Worm (Caenorhabditis elegans) whole organism, dauer: ENCODE results near the gene fbxb-24.

Source experiments
- unc-62 ChIP-seq: sonication (generic microtip); optimal IDR thresholded peaks from 2 replicates; lab custom pipeline; 2017; ENCODE audit warnings: missing biosample characterization, missing genetic modification reagents, missing genetic modification characterization

Gene fbxb-24

DNA sequence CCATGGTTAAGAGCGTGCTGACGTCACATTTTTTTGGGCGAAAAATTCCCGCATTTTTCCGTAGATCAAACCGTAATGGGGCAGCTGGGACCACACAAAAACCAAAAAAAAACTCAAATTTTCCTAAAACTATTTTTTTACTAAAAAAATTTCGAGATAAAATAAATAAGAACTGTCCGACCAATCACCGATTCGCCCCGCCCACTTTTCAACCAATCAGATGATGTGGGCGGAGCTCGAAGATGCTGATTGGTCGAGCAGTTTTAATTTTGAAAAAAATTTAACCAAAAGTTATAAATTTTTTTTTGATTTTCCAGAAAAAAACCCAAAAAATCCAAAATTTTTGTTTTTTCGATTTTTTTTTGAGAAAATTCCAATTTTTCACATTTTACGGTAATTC is 8.7 kb upstream of the fbxb-24 start:
- TF ChIP-seq unc-62 = no peak

DNA sequence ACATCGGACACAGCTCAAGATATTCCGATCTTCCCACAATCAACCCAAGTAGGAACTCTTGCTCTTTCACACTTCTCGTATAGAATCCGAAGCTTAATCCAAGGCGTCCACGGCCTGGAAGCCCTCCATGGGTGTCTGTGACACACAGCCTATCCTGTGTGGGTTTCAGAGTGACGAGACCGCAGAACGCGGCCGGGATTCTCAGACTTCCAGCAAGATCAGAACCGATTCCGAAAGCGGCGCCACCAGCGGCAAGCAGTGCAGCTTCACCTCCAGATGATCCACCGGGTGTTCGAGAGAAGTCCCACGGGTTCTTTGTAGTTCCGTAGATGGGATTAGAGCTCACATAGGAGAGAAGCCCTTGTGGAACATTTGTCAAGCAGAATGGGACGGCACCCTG is 6.0 kb upstream of the fbxb-24 start:
- TF ChIP-seq unc-62 = no peak

DNA sequence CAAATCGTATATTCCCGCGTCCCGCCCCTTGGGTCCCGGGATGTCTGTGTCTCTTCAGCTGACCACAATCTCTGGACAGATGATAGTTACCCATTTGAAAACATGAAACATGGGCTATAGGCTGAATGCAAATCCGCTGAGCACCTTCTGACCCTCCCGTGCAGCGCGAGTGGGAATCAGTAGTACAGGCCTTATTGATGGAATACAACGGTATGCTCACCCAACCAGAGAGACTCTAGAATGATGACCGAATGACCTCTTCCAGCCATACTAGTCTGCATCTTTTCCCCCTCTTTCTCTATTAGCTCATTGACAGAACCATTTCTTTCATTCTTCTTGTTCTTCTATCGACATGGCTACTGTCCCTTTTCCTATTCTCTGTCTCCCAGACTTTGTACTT is 1.6 kb upstream of the fbxb-24 start, which contains the start of gene sdz-33:
Gene sdz-33, plus strand, starts transcription at position 301 of the 400 bp plus-strand sequence.
- no peak for TF ChIP-seq unc-62

DNA sequence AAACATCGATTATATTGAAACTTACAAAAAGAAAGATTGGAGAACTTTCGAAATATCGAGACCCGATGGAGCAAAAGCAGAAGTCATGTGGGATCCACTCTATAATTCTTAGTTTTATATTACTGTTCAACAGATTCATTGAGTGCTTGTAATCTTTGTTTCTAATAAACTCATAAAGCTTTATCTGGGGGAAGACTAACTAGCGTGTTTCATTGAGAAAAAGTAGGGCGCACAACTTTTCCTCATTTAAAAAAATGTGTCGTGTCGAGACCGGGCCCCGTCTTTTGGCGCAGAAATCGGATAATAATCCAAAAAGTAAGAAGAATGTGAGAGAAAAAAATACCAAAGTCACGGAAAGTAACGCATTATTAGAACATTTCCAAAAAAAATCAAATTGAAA is 1.0 kb downstream of the fbxb-24 start, which contains the start of gene faah-4:
Gene faah-4, minus strand, starts transcription at position 101 of the 400 bp plus-strand sequence.
- TF ChIP-seq unc-62 = no peak

DNA sequence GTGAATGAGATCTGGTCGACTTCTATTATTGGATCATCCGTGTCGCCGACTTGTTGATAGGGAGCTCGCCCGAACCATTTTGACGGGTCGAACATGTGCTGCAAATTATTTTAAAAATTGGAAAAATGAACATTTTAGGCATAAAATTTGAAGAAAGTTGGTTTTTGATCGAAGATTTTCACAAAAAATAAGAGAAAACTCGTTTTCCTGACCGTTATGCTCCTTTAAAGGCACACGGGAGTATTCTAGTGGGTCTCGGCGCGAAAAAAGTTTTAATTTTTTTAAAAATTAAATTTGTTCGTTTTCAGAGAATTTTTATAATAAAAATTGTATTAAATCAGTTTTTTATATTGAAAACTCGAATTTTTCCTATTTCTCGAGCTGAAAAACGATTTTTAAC is 5.5 kb downstream of the fbxb-24 start, which contains the start of gene Y56A3A.16:
Gene Y56A3A.16, minus strand, starts transcription at position 101 of the 400 bp plus-strand sequence.
- TF ChIP-seq unc-62 = no peak

DNA sequence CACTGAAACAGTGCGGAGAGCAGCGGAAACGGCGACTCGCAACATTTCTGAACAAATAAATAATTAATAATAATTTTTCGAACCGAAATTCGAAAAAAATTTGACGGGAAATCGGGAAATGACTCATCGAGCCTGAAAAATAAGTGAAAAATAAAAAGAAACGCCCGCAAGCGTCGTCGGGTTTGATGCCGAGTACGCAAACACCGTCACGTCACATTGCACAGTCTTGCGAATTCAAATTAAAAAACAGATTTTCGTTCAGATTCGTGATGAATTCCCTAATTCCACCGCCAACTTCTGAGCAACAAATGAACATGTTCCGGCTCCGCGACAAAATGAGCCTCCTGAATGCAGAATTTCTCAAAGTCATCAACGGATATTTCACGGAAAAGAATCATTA is 6.9 kb downstream of the fbxb-24 start, which contains the start of the genes ndab-1 and npp-16:
Gene ndab-1, minus strand, starts transcription at position 47 of the 400 bp plus-strand sequence.
Gene npp-16, plus strand, starts transcription at position 263 of the 400 bp plus-strand sequence.
- no peak for TF ChIP-seq unc-62

DNA sequence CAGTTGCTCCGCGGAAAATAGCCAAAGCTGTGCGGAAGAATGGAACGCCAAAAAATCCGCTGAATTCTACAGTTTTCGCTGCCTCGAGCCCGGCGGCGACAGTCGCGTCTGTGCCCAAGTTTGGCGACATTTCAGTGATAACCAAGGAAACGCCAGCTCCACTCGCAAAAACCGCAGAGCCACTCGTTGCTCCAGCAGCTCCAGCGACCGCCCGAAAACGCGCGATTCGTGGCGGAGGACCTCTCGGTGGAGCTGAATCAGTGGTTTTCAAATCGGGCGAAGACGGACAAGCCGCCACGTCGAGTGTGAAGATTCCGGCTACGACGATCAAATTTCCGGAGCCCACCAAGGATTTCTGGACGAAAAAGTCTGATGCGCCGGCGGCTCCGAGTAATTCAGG is 7.5 kb downstream of the fbxb-24 start:
- no peak for TF ChIP-seq unc-62

DNA sequence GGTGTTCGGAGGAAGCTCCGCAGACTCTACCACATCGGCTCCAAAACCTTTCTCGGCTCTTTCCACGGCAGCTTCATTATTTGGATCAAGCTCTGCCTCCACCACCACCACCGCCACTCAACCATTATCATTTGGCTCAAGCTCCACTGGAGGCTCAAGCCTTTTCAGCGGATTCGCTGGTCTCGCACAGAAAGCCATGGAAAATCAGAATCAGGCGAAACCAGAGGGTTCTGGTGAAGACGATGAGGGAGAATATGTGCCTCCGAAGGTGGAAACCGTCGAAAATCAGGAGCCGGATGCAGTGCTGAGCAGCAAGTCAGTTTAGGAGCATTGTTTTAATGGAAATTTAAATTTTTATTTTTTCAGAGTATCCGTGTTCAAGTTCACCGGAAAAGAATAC is 8.3 kb downstream of the fbxb-24 start:
- no peak for TF ChIP-seq unc-62

DNA sequence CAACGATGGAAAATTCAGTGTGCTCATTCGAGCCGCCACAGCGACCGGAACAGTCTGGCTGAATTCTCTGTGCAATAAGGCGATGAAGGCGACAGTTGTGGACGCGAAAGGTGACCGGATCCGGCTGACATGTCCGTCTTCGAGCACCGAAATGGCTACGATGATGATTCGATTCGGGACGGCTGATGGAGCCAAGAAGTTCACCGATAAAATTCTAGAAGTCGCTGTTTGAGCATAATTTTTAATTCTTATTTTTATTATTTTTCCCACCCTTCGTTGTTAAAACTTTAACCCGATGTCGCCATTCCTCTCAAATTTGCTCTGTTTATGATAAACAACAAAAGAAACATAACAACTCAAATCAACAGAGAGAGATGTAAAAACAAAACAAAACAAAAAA is 8.8 kb downstream of the fbxb-24 start:
- no peak for TF ChIP-seq unc-62

DNA sequence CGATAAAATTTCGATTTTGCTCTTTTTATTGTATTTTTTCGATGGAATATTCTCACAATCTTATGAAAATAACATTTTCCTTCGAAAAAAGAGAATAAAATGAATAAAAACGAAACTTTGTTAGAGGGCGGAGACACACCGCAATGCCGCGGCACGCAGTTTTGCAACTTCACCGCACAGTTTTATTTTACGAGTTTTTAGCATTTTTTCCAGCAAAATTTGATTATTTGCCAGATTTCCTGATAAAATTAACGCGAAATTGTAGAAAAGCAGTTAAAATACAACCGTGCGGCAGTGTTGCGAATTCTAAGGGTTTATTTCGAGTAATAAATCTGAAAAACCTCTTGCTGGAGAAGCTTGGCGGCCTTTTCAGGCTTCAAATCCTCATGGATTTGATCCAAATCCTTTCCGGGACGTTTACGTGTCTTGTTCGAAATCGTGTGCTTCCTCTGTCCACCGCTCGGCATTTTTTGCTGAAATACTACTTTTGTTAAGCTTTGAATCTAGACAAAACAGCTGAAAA is 9.5 kb downstream of the fbxb-24 start, which contains the start of gene znf-593:
Gene znf-593, minus strand, starts transcription at position 473 of the 523 bp plus-strand sequence.
- TF ChIP-seq unc-62 = no peak

DNA sequence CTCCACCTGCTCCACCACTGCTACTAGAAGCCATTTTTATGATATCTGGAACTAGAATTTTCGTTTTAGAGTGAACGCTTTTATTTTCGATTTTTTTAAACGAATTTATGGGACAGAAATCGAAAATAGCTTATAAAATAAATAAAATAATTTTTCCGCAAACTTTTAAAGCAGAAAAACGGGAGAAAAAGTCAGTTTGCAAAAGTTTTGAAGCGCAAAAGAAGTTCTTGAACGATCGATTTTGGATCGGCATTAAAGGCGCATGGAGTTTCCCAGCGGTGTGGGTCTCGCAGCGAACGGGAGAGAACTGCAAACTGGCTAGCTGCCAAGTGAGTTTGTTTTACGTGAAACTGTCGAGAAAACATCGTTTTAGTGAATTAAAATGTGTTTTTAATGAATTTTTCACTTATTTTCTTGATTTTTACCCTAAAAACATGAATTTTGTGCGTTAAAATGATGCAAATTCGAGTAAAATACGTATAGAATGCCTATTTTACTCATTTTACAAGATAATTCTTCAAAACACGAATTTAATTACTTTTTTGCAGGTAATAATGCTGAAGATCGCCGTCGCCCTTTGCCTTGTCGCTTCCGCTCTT is 11.5 kb downstream of the fbxb-24 start, which contains the start of the genes ccf-1 and trap-4:
Gene ccf-1, minus strand, starts transcription at position 51 of the 599 bp plus-strand sequence.
Gene trap-4, plus strand, starts transcription at position 549 of the 599 bp plus-strand sequence.
- TF ChIP-seq unc-62 = no peak

DNA sequence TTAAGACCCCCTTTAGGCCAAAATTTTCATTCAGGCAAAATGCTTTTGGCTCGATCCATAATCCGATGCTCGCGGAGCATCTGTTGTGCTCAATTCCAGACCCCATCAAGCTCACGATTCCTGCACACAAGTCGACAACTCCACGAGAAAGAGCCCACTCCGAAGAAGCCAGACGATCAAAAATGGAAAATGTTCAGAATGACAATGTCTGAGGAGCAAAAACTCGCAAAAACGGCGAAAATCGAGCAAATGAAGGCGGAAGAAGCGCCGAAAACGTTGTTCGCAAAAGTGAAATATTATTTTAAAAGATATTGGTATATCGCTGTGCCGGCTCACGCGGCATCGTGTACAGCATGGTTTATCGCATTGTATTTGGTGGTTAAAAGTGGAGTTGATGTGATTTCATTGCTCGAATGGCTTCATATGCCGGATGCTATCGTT is 12.9 kb downstream of the fbxb-24 start, which contains the start of gene Y56A3A.22:
Gene Y56A3A.22, plus strand, starts transcription at position 35 of the 441 bp plus-strand sequence.
- TF ChIP-seq unc-62 = no peak

DNA sequence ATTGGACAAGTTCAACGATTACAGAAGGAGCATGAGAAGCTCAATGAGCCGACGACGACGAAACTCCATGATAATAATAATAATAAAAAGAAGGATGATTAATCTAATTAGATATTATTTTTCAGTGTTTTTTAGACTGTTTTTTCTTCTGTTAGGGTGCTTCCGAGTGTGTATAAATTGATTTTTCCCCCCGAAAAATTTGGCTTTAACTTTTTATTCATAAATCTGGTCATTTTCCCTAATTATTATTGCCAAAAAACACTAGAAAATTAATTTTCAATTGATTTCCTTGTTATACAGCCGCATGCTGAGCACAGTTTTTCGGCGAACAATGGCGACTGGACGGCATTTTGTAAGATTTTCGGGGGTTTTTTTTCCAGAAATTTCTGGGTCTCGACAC is 14.8 kb downstream of the fbxb-24 start, which contains the start of gene nft-1:
Gene nft-1, plus strand, starts transcription at position 301 of the 400 bp plus-strand sequence.
- no peak for TF ChIP-seq unc-62

DNA sequence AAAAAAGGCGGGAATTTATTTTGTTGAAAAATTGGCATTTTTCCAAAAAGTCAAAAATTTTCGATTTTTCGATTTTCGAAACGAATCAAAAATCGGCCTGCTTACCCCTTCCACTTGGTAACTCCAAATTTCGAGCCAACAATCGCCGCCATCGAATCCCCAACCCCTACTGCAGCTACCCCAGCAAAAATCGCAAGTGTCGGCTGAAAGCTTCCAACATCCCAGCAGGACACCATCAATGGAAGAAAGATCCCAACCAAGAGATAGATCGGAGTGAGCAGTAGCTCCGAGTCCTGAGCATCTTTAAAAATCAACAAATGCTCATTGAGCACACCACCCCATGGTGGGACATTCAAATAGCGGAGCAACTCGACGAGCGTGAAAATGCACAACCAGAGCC is 22.1 kb downstream of the fbxb-24 start:
- TF ChIP-seq unc-62 = no peak

DNA sequence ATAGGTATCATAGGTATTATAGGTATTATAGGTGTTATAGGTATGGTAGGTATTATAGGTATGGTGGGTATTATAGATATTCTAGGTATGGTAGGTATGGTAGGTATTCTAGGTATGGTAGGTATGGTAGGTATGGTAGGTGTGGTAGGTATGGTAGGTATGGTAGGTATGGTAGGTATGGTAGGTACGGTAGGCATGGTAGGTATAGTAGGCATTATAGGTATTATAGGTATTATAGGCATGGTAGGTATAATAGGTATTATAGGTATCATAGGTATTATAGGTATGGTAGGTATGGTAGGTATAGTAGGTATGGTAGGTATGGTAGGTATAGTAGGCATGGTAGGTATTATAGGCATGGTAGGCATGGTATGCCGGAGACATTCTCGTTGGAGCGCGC is 23.2 kb downstream of the fbxb-24 start:
- no peak for TF ChIP-seq unc-62

DNA sequence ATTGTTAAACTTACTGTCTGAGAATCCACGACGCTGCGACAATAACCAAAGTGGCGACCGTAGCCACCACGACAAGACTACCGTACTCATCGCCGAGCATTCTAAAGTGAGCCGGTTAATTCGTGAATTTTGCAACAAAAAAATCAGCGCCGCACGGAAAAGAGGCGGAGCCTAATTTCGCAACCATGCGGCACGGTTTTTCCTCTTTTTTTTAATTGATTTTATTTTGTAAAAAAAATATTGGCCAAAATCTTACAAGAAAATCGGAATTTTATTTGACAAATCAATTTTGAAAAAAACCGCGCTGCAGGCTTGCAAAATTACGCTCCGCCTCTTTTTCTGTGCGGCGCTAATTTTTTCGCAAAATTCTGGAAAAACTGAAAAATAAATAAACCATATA is 24.8 kb downstream of the fbxb-24 start, which contains the start of gene dolk-1:
Gene dolk-1, minus strand, starts transcription at position 101 of the 400 bp plus-strand sequence.
- TF ChIP-seq unc-62 = no peak
